In the genomic region with DNA sequence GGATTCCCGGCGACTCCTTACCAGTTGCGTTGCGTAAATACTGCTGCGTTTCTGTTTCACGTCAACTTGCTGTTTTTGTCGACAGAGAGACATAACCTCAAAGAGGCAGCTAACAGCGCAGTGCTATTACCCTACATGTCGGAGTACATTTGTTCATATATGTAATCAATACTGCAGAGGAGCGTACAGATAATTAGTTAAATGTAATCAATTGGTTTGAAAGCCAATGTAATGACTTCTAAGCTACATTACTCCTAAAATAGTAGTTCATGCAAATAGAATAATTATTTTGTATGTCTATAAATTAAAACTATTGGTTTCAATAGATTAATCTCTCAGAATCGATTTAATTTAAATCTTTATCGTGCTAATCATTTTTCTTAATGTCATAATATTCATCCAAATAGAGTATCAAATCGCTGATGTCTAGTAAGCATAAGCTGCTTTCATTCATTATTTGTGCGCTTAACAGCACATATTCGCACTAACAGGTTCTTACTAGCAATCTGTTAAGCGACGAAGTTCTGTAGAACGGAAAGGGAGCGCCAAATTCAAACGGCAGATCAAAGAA, we compare ENCODE assay signal across 1 fruit fly cellular context.
TF ChIP-seq lines count a peak whose summit lies in the region.

SLIRP1 (minus strand) TSS at position 95 of the 571 bp plus-strand sequence.
anox (minus strand) TSS at position 95 of the 571 bp plus-strand sequence.

TF ChIP-seq in whole organism, embryonic, 481 proteins besides CTCF, POLR2A, EP300 and RAD21 (continued from another document):
- TF ChIP-seq dimm (GFP tag; IDR thresholded peaks at IDR 0.05; lab: Robert Waterston, UW) (peak; percentile 38; the same call in 1 of the 2 replicates), CG33557 (GFP tag; optimal IDR thresholded peaks at IDR 0.05; lab: Kevin White, UChicago) (peak; percentile 78), CG14050 (GFP tag; IDR thresholded peaks at IDR 0.05; lab: Robert Waterston, UW) (peak; percentile 60; the same call in 2 of the 3 replicates), ro (GFP tag; IDR thresholded peaks at IDR 0.05; lab: Robert Waterston, UW) (peak; percentile 29; the same call in 1 of the 2 replicates), CG18619 (GFP tag; optimal IDR thresholded peaks at IDR 0.05; lab: Kevin White, UChicago) (peak; percentile 91), NC2β (GFP tag; optimal IDR thresholded peaks at IDR 0.05; lab: Kevin White, UChicago) (peak; percentile 65), Doc3 (GFP tag; IDR thresholded peaks at IDR 0.05; lab: Robert Waterston, UW; ENCODE audit: partially characterized antibody) (no peak), Hmx (GFP tag; optimal IDR thresholded peaks at IDR 0.05; lab: Kevin White, UChicago) (peak; percentile 61), Eip74EF (GFP tag; optimal IDR thresholded peaks at IDR 0.05; lab: Kevin White, UChicago) (peak in 1 of 2 experiments; percentile 86), klu (GFP tag; IDR thresholded peaks at IDR 0.05; lab: Robert Waterston, UW) (peak; percentile 71), crc (GFP tag; optimal IDR thresholded peaks at IDR 0.05; lab: Kevin White, UChicago) (peak; percentile 40), CG1832 (GFP tag; optimal IDR thresholded peaks at IDR 0.05; lab: Kevin White, UChicago) (no peak), ind (GFP tag; optimal IDR thresholded peaks at IDR 0.05; lab: Kevin White, UChicago) (peak; percentile 88), Adf1 (GFP tag; IDR thresholded peaks at IDR 0.05; lab: Robert Waterston, UW) (peak; percentile 49), gem (tag; optimal IDR thresholded peaks at IDR 0.05; lab: Kevin White, UChicago) (peak; percentile 95), Chrac-16 (GFP tag; optimal IDR thresholded peaks at IDR 0.05; lab: Kevin White, UChicago) (peak; percentile 87), kah (GFP tag; optimal IDR thresholded peaks at IDR 0.05; lab: Kevin White, UChicago) (peak; percentile 3), Ssrp (tag; optimal IDR thresholded peaks at IDR 0.05; lab: Kevin White, UChicago) (peak; percentile 91)
